Fruit fly (Drosophila melanogaster) whole organism: ENCODE measurements around the gene Bcs1.

ENCODE experiments used
- CG8478 ChIP-seq: fragments of >200 bp; optimal IDR thresholded peaks from 2 replicates; lab custom pipeline; 2018; ENCODE audit warnings: inconsistent platforms
- Dll ChIP-seq: fragments of >200 bp; optimal IDR thresholded peaks from 2 replicates; lab custom pipeline; 2017
- EcR ChIP-seq, 2 experiments: fragments of >200 bp; optimal IDR thresholded peaks; 2 replicates each; lab custom pipeline; 2017; ENCODE audit warnings: missing biosample characterization in 2 of 2, missing genetic modification characterization in 2 of 2, missing genetic modification reagents in 2 of 2
- pan ChIP-seq: fragments of >200 bp; optimal IDR thresholded peaks from 2 replicates; lab custom pipeline; 2017
- psq ChIP-seq: fragments of >200 bp; optimal IDR thresholded peaks from 2 replicates; lab custom pipeline; 2017
- usp ChIP-seq: fragments of >200 bp; optimal IDR thresholded peaks from 2 replicates; lab custom pipeline; 2017; ENCODE audit warnings: missing biosample characterization, missing genetic modification characterization, mixed read lengths

Bcs1 gene

dm6 chr2L:10263343-10263744, 40.9 kb downstream of the Bcs1 start, which contains the start of gene Rsf1:
Gene Rsf1 (minus strand): TSS chr2L:10263554.
- TF ChIP-seq psq (lab: Kevin White, UChicago) (no peak), Dll (lab: Kevin White, UChicago) (no peak), CG8478 (lab: Kevin White, UChicago) (no peak), EcR (GFP tag; optimal IDR thresholded peaks at IDR 0.05; lab: Kevin White, UChicago) (no peak), usp (GFP tag; lab: Kevin White, UChicago) (no peak), pan (lab: Kevin White, UChicago) (no peak)

- TF ChIP-seq CG8478 (lab: Kevin White, UChicago) (no peak), Dll (lab: Kevin White, UChicago) (no peak), EcR (GFP tag; optimal IDR thresholded peaks at IDR 0.05; lab: Kevin White, UChicago) (no peak), pan (lab: Kevin White, UChicago) (no peak), usp (GFP tag; lab: Kevin White, UChicago) (no peak), psq (lab: Kevin White, UChicago) (no peak)
Measured at dm6 chr2L:10263830-10264634, 41.6 kb downstream of the Bcs1 start, which contains the start of gene REPTOR-BP. Gene REPTOR-BP (plus strand): TSS chr2L:10264125.

- TF ChIP-seq usp (GFP tag; lab: Kevin White, UChicago) (no peak), Dll (lab: Kevin White, UChicago) (no peak), CG8478 (lab: Kevin White, UChicago) (no peak), pan (lab: Kevin White, UChicago) (no peak), psq (lab: Kevin White, UChicago) (no peak), EcR (GFP tag; optimal IDR thresholded peaks at IDR 0.05; lab: Kevin White, UChicago) (no peak)
Measured at dm6 chr2L:10265129-10265528, 42.7 kb downstream of the Bcs1 start, which contains the start of gene Mob3. Gene Mob3 (plus strand): TSS chr2L:10265336.

- TF ChIP-seq pan (lab: Kevin White, UChicago) (no peak), CG8478 (lab: Kevin White, UChicago) (no peak), Dll (lab: Kevin White, UChicago) (no peak), EcR (GFP tag; optimal IDR thresholded peaks at IDR 0.05; lab: Kevin White, UChicago) (no peak), psq (lab: Kevin White, UChicago) (no peak), usp (GFP tag; lab: Kevin White, UChicago) (no peak)
Measured at dm6 chr2L:10266511-10266910, 44.1 kb downstream of the Bcs1 start, which contains the start of gene CG4953. Gene CG4953 (plus strand): TSS chr2L:10266703.

- no peak for TF ChIP-seq EcR (GFP tag; optimal IDR thresholded peaks at IDR 0.05; lab: Kevin White, UChicago)
- TF ChIP-seq psq (lab: Kevin White, UChicago): no peak
- no peak for TF ChIP-seq Dll (lab: Kevin White, UChicago)
- TF ChIP-seq pan (lab: Kevin White, UChicago): no peak
- TF ChIP-seq usp (GFP tag; lab: Kevin White, UChicago): no peak
- TF ChIP-seq CG8478 (lab: Kevin White, UChicago): no peak
Measured at dm6 chr2L:10268688-10269087, 46.2 kb downstream of the Bcs1 start, which contains the start of gene CG4957. Gene CG4957 (plus strand): TSS chr2L:10268872.

dm6 chr2L:10269854-10270253, 47.4 kb downstream of the Bcs1 start, which contains the start of gene Mulk:
Gene Mulk (plus strand): TSS chr2L:10270051.
- TF ChIP-seq usp (GFP tag; lab: Kevin White, UChicago) (no peak), psq (lab: Kevin White, UChicago) (no peak), pan (lab: Kevin White, UChicago) (no peak), Dll (lab: Kevin White, UChicago) (no peak), EcR (GFP tag; optimal IDR thresholded peaks at IDR 0.05; lab: Kevin White, UChicago) (no peak), CG8478 (lab: Kevin White, UChicago) (no peak)

- TF ChIP-seq pan (lab: Kevin White, UChicago) (no peak), CG8478 (lab: Kevin White, UChicago) (no peak), usp (GFP tag; lab: Kevin White, UChicago) (no peak), EcR (GFP tag; optimal IDR thresholded peaks at IDR 0.05; lab: Kevin White, UChicago) (no peak), Dll (lab: Kevin White, UChicago) (no peak), psq (lab: Kevin White, UChicago) (no peak)
Measured at dm6 chr2L:10272224-10272623, 49.8 kb downstream of the Bcs1 start, which contains the start of gene trk. Gene trk (minus strand): TSS chr2L:10272324.
